Worm (Caenorhabditis elegans) whole organism, early embryonic: ENCODE results near the gene Y42A5A.5.

ENCODE experiments used
- aly-1 ChIP-seq: sonication (generic microtip); optimal IDR thresholded peaks from 2 replicates; lab custom pipeline; 2016; ENCODE audit warnings: missing genetic modification characterization, missing compliant biosample characterization
- ets-7 ChIP-seq: sonication (generic microtip); optimal IDR thresholded peaks from 2 replicates; lab custom pipeline; 2016; ENCODE audit warnings: missing genotype, missing genetic modification characterization, missing compliant biosample characterization
- hmg-4 ChIP-seq: fragments of 200-800 bp; sonication (Bioruptor generic); optimal IDR thresholded peaks from 2 replicates; lab custom pipeline; 2018; ENCODE audit warnings: mild to moderate bottlenecking, missing genetic modification characterization, missing compliant biosample characterization
- hnd-1 ChIP-seq: sonication (generic microtip); optimal IDR thresholded peaks from 2 replicates; lab custom pipeline; 2016; ENCODE audit warnings: missing genetic modification characterization, missing compliant biosample characterization

DNA sequence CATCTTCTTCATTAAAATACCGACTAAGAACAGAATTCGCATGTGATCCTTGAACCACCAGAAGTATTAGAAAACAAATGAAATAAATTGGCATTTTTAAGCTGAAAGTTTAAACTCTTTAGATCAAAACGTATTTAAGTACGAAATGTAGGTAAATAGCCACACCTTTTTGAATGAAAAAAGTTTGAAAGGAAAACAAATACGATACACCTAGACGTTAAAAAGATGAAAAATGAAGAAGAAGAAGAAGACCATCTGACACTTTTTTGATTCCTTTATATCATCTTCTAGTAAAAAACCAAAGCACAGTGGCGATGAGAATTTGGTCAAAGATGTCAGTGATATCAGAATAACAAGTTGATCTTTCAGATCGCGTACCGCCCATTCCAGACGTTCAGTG lies 13.7 kb downstream of the Y42A5A.5 start, which contains the start of gene Y42A5A.3:
- TF ChIP-seq aly-1 (tag; lab: Kevin White, UChicago) = no peak
- no peak for TF ChIP-seq ets-7 (tag; lab: Kevin White, UChicago)
- TF ChIP-seq hnd-1 (tag; lab: Kevin White, UChicago) = no peak
- TF ChIP-seq hmg-4 (GFP tag; lab: Kevin White, UChicago) = no peak
